Worm (Caenorhabditis elegans) whole organism, L1 larva: ENCODE measurements around the gene Y67A10A.7.

Experiments
- C16A3.4 ChIP-seq: fragments of 150-350 bp; optimal IDR thresholded peaks from 2 replicates; lab custom pipeline; 2014; ENCODE audit warnings: missing biosample characterization, missing genetic modification characterization
- F16B12.6 ChIP-seq: fragments of 150-350 bp; optimal IDR thresholded peaks from 2 replicates; lab custom pipeline; 2014; ENCODE audit warnings: missing biosample characterization, missing genetic modification characterization
- Y116A8C.19 ChIP-seq: sonication (generic microtip); optimal IDR thresholded peaks from 2 replicates; lab custom pipeline; 2016; ENCODE audit warnings: missing compliant biosample characterization, missing genetic modification characterization, borderline replicate concordance
- alr-1 ChIP-seq: fragments of 200-800 bp; sonication (Bioruptor generic); optimal IDR thresholded peaks from 2 replicates; lab custom pipeline; 2018; ENCODE audit warnings: borderline replicate concordance, mild to moderate bottlenecking, missing genetic modification characterization, missing compliant biosample characterization
- ama-1 ChIP-seq: fragments of 150-350 bp; optimal IDR thresholded peaks from 2 replicates; lab custom pipeline; 2014
- blmp-1 ChIP-seq: fragments of 150-350 bp; optimal IDR thresholded peaks from 2 replicates; lab custom pipeline; 2014; ENCODE audit warnings: missing biosample characterization, missing genetic modification characterization
- ceh-82 ChIP-seq, 3 experiments: fragments of 150-350 bp in 1 of 3; sonication (generic microtip) in 2 of 3; optimal IDR thresholded peaks; 2 replicates each; lab custom pipeline; 2014 to 2017; ENCODE audit warnings: missing biosample characterization in 3 of 3, missing genetic modification characterization in 3 of 3
- dpl-1 ChIP-seq, 3 experiments: fragments of 150-350 bp in 2 of 3; sonication (generic microtip) in 1 of 3; optimal IDR thresholded peaks; 2 replicates each; lab custom pipeline; 2014 to 2017; ENCODE audit warnings: missing biosample characterization in 3 of 3, missing genetic modification characterization in 3 of 3, missing genetic modification reagents in 3 of 3
- efl-3 ChIP-seq: fragments of 200-800 bp; sonication (Bioruptor generic); optimal IDR thresholded peaks from 2 replicates; lab custom pipeline; 2018; ENCODE audit warnings: mild to moderate bottlenecking, missing genetic modification characterization, missing compliant biosample characterization
- elt-2 ChIP-seq: sonication (generic microtip); optimal IDR thresholded peaks from 2 replicates; lab custom pipeline; 2016; ENCODE audit warnings: missing genetic modification characterization, mild to moderate bottlenecking, inconsistent platforms, missing compliant biosample characterization, missing genetic modification reagents
- elt-3 ChIP-seq, 6 experiments: fragments of 150-350 bp in 1 of 6; sonication (generic microtip); optimal IDR thresholded peaks; 2 replicates each; lab custom pipeline; 2017 to 2018; ENCODE audit warnings: missing biosample characterization in 6 of 6, missing genetic modification characterization in 6 of 6, inconsistent platforms in 1 of 6
- ets-5 ChIP-seq: fragments of 200-800 bp; sonication (Bioruptor generic); IDR thresholded peaks from 2 replicates; pipeline ENCODE4 v1.3.6; 2022; ENCODE audit warnings: missing genetic modification characterization, missing compliant biosample characterization
- fkh-10 ChIP-seq: sonication (generic microtip); optimal IDR thresholded peaks from 2 replicates; lab custom pipeline; 2017; ENCODE audit warnings: missing biosample characterization, missing genetic modification reagents, missing genetic modification characterization
- fkh-4 ChIP-seq: sonication (generic microtip); optimal IDR thresholded peaks from 2 replicates; lab custom pipeline; 2016; ENCODE audit warnings: missing compliant biosample characterization, missing genetic modification characterization, borderline replicate concordance
- fkh-8 ChIP-seq: sonication (generic microtip); optimal IDR thresholded peaks from 2 replicates; lab custom pipeline; 2016; ENCODE audit warnings: mild to moderate bottlenecking, missing genetic modification characterization, missing compliant biosample characterization
- hlh-17 ChIP-seq: fragments of 200-800 bp; sonication (Bioruptor generic); optimal IDR thresholded peaks from 2 replicates; lab custom pipeline; 2018; ENCODE audit warnings: missing genetic modification characterization, mild to moderate bottlenecking, missing compliant biosample characterization, moderate library complexity, borderline replicate concordance
- hlh-4 ChIP-seq: sonication (generic microtip); optimal IDR thresholded peaks from 2 replicates; lab custom pipeline; 2016; ENCODE audit warnings: mild to moderate bottlenecking, missing genetic modification characterization, missing compliant biosample characterization
- irx-1 ChIP-seq: sonication (generic microtip); optimal IDR thresholded peaks from 2 replicates; lab custom pipeline; 2016; ENCODE audit warnings: missing genetic modification characterization, missing compliant biosample characterization
- jun-1 ChIP-seq: fragments of 150-350 bp; optimal IDR thresholded peaks from 2 replicates; lab custom pipeline; 2014; ENCODE audit warnings: missing biosample characterization, missing genetic modification reagents, missing genetic modification characterization
- lin-14 ChIP-seq: fragments of 200-800 bp; sonication (Bioruptor generic); optimal IDR thresholded peaks from 2 replicates; lab custom pipeline; 2018; ENCODE audit warnings: mild to moderate bottlenecking, missing genetic modification characterization, moderate library complexity, missing compliant biosample characterization
- lin-35 ChIP-seq, 2 experiments: fragments of 150-350 bp; optimal IDR thresholded peaks; 2 replicates each; lab custom pipeline; 2014; ENCODE audit warnings: missing biosample characterization in 2 of 2, missing genetic modification characterization in 2 of 2, missing genetic modification reagents in 2 of 2
- lin-39 ChIP-seq: fragments of 150-350 bp; optimal IDR thresholded peaks from 2 replicates; lab custom pipeline; 2014; ENCODE audit warnings: missing biosample characterization, missing genetic modification reagents, missing genetic modification characterization
- lsy-2 ChIP-seq, 2 experiments: fragments of 150-350 bp; optimal IDR thresholded peaks; 2 replicates each; lab custom pipeline; 2014; ENCODE audit warnings: missing biosample characterization in 2 of 2, missing genetic modification characterization in 2 of 2
- mdl-1 ChIP-seq, 2 experiments: fragments of 150-350 bp; optimal IDR thresholded peaks; 2 replicates each; lab custom pipeline; 2014 to 2017; ENCODE audit warnings: missing biosample characterization in 2 of 2, missing genetic modification characterization in 2 of 2, inconsistent platforms in 1 of 2
- mep-1 ChIP-seq: fragments of 150-350 bp; optimal IDR thresholded peaks from 2 replicates; lab custom pipeline; 2014; ENCODE audit warnings: missing biosample characterization, missing genetic modification characterization
- nhr-11 ChIP-seq: fragments of 150-350 bp; optimal IDR thresholded peaks from 2 replicates; lab custom pipeline; 2014; ENCODE audit warnings: missing biosample characterization, missing genetic modification characterization
- nhr-20 ChIP-seq: sonication (generic microtip); optimal IDR thresholded peaks from 2 replicates; lab custom pipeline; 2016; ENCODE audit warnings: mild to moderate bottlenecking, missing genetic modification characterization, missing compliant biosample characterization
- nhr-237 ChIP-seq: fragments of 150-350 bp; optimal IDR thresholded peaks from 2 replicates; lab custom pipeline; 2014; ENCODE audit warnings: missing biosample characterization, missing genetic modification characterization
- nhr-47 ChIP-seq: sonication (generic microtip); optimal IDR thresholded peaks from 2 replicates; lab custom pipeline; 2016; ENCODE audit warnings: mild to moderate bottlenecking, missing genetic modification characterization, moderate library complexity, missing compliant biosample characterization
- nhr-71 ChIP-seq: sonication (generic microtip); optimal IDR thresholded peaks from 2 replicates; lab custom pipeline; 2016; ENCODE audit warnings: mild to moderate bottlenecking, missing genetic modification characterization, moderate library complexity, missing compliant biosample characterization
- nhr-85 ChIP-seq: sonication (generic microtip); peaks from one replicate; lab custom pipeline; 2016; ENCODE audit warnings: missing genetic modification characterization, inconsistent platforms, missing compliant biosample characterization
- nhr-90 ChIP-seq: sonication (generic microtip); optimal IDR thresholded peaks from 2 replicates; lab custom pipeline; 2016; ENCODE audit warnings: mild to moderate bottlenecking, missing genetic modification characterization, missing compliant biosample characterization; ENCODE audit not compliant: poor library complexity
- pqm-1 ChIP-seq: sonication (generic microtip); optimal IDR thresholded peaks from 3 replicates; lab custom pipeline; 2017; ENCODE audit warnings: missing biosample characterization, missing genetic modification characterization
- rnt-1 ChIP-seq: sonication (generic microtip); optimal IDR thresholded peaks from 2 replicates; lab custom pipeline; 2016; ENCODE audit warnings: mild to moderate bottlenecking, missing genetic modification characterization, moderate library complexity, missing compliant biosample characterization
- skn-1 ChIP-seq: fragments of 150-350 bp; optimal IDR thresholded peaks from 2 replicates; lab custom pipeline; 2014; ENCODE audit warnings: missing biosample characterization, missing genetic modification characterization
- snu-23 ChIP-seq: sonication (generic microtip); optimal IDR thresholded peaks from 2 replicates; lab custom pipeline; 2016; ENCODE audit warnings: missing genetic modification characterization, missing compliant biosample characterization
- tlp-1 ChIP-seq: fragments of 150-350 bp; optimal IDR thresholded peaks from 2 replicates; lab custom pipeline; 2014; ENCODE audit warnings: missing biosample characterization, missing genetic modification characterization
- unc-130 ChIP-seq: fragments of 150-350 bp; optimal IDR thresholded peaks from 2 replicates; lab custom pipeline; 2017; ENCODE audit warnings: missing biosample characterization, missing genetic modification characterization, inconsistent platforms
- unc-86 ChIP-seq: sonication (generic microtip); optimal IDR thresholded peaks from 2 replicates; lab custom pipeline; 2016; ENCODE audit warnings: missing genetic modification characterization, missing compliant biosample characterization
- unc-98 ChIP-seq: fragments of 200-800 bp; sonication (Bioruptor generic); IDR thresholded peaks from 2 replicates; pipeline ENCODE4 v1.3.6; 2022; ENCODE audit warnings: missing genetic modification characterization, missing compliant biosample characterization

Y67A10A.7 gene

ce11 chrIV:14412655-14413054, 38.7 kb downstream of the Y67A10A.7 start, which contains the start of gene xdh-1:
TSS of gene xdh-1 (minus strand) at chrIV:14412894.
- TF ChIP-seq nhr-20 (tag; lab: Kevin White, UChicago) (no peak), hlh-17 (no peak), dpl-1 (GFP tag; optimal IDR thresholded peaks at IDR 0.05; lab: Kevin White, UChicago) (no peak), C16A3.4 (tag; lab: Kevin White, UChicago) (no peak), unc-130 (tag; lab: Kevin White, UChicago) (no peak), efl-3 (GFP tag; lab: Kevin White, UChicago) (no peak), lin-14 (GFP tag; lab: Kevin White, UChicago) (no peak), lin-39 (tag; lab: Kevin White, UChicago) (no peak), blmp-1 (tag; lab: Kevin White, UChicago) (no peak), unc-98 (no peak), alr-1 (no peak)

- TF ChIP-seq F16B12.6 (no peak), nhr-85 (tag; lab: Kevin White, UChicago) (peak; percentile 2), snu-23 (GFP tag; lab: Kevin White, UChicago) (peak; percentile 4), lin-35 (GFP tag; optimal IDR thresholded peaks at IDR 0.05; lab: Kevin White, UChicago) (peak in 1 of 2 experiments; percentile 45), irx-1 (tag; lab: Kevin White, UChicago) (no peak), ama-1 (lab: Kevin White, UChicago) (no peak), nhr-71 (tag; lab: Kevin White, UChicago) (peak; percentile 31), jun-1 (tag; lab: Kevin White, UChicago) (peak; percentile 45), skn-1 (tag; lab: Kevin White, UChicago) (peak; percentile 26), mdl-1 (tag; optimal IDR thresholded peaks at IDR 0.05; lab: Kevin White, UChicago) (peak in 1 of 2 experiments; percentile 53), nhr-90 (tag; lab: Kevin White, UChicago) (peak; percentile 36), elt-2 (tag; lab: Kevin White, UChicago) (peak; percentile 92)
- TF ChIP-seq, all 84 proteins: peak for 9
These were observed 39.5 kb downstream of the Y67A10A.7 start for ce11 chrIV:14413386-14413785.

DNA sequence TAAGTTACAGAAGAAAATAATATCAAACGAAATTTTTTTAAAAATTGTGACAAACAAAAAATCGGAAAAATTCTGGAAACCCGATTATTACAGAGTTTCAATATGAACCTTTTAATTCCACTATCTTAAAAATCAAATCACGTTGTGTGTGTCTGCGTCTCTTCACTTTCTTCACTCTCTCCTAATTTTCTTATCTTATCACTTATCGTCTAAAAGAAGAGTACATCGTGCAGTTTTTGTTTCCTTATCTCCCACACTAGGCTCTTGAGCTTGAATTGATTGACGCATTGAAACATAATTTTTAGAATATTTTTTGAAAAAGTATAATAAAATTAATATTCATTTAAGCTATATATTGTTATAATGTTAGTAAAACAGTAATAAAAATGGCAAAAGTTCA, 40.3 kb downstream of the Y67A10A.7 start:
- TF ChIP-seq nhr-90 (tag; lab: Kevin White, UChicago), result peak; percentile 49
- TF ChIP-seq ceh-82 (tag; optimal IDR thresholded peaks at IDR 0.05; lab: Kevin White, UChicago), result no peak
- peak; percentile 99 for TF ChIP-seq elt-2 (tag; lab: Kevin White, UChicago)
- TF ChIP-seq mdl-1 (tag; optimal IDR thresholded peaks at IDR 0.05; lab: Kevin White, UChicago), result peak in 1 of 2 experiments; percentile 8
- no peak for TF ChIP-seq nhr-47 (tag; lab: Kevin White, UChicago)
- peak; percentile 29 for TF ChIP-seq nhr-71 (tag; lab: Kevin White, UChicago)
- TF ChIP-seq tlp-1, result peak; percentile 85
- TF ChIP-seq jun-1 (tag; lab: Kevin White, UChicago), result peak; percentile 42
- TF ChIP-seq nhr-20 (tag; lab: Kevin White, UChicago), result peak; percentile 33
- peak in 1 of 2 experiments; percentile 50 for TF ChIP-seq lin-35 (GFP tag; optimal IDR thresholded peaks at IDR 0.05; lab: Kevin White, UChicago)
- TF ChIP-seq mep-1 (tag; lab: Kevin White, UChicago), result no peak
- TF ChIP-seq ets-5 (GFP tag; lab: Robert Waterston, UW), result no peak
- peak in 1 of 2 experiments; percentile 4 for TF ChIP-seq lsy-2 (tag; optimal IDR thresholded peaks at IDR 0.05; lab: Kevin White, UChicago)
- peak; percentile 87 for TF ChIP-seq pqm-1
- TF ChIP-seq elt-3 (tag; optimal IDR thresholded peaks at IDR 0.05; lab: Kevin White, UChicago), result peak in 5 of 6 experiments; percentile 85 to 96 (median 94)
- no peak for TF ChIP-seq irx-1 (tag; lab: Kevin White, UChicago)
- TF ChIP-seq, all 84 proteins: peak for 11

ce11 chrIV:14417128-14417527, 43.2 kb downstream of the Y67A10A.7 start, which contains the start of gene F55B11.6:
TSS of gene F55B11.6 (minus strand) at chrIV:14417228.
- TF ChIP-seq mdl-1 (tag; optimal IDR thresholded peaks at IDR 0.05; lab: Kevin White, UChicago) (no peak), nhr-237 (tag; lab: Kevin White, UChicago) (no peak), unc-86 (no peak)

ce11 chrIV:14421938-14422337, 48.0 kb downstream of the Y67A10A.7 start, which contains the start of gene F55B11.7:
TSS of gene F55B11.7 (minus strand) at chrIV:14422038.
- TF ChIP-seq C16A3.4 (tag; lab: Kevin White, UChicago) (no peak), hlh-4 (tag; lab: Kevin White, UChicago) (no peak), fkh-4 (no peak), fkh-8 (tag; lab: Kevin White, UChicago) (no peak), Y116A8C.19 (tag; lab: Kevin White, UChicago) (no peak), nhr-11 (tag; lab: Kevin White, UChicago) (no peak), fkh-10 (GFP tag; lab: Kevin White, UChicago) (no peak), ama-1 (lab: Kevin White, UChicago) (no peak), blmp-1 (tag; lab: Kevin White, UChicago) (no peak), snu-23 (GFP tag; lab: Kevin White, UChicago) (no peak), rnt-1 (tag; lab: Kevin White, UChicago) (no peak)
